Fruit fly (Drosophila melanogaster): Measurements from ENCODE around the gene Ass.

Ass gene

DNA sequence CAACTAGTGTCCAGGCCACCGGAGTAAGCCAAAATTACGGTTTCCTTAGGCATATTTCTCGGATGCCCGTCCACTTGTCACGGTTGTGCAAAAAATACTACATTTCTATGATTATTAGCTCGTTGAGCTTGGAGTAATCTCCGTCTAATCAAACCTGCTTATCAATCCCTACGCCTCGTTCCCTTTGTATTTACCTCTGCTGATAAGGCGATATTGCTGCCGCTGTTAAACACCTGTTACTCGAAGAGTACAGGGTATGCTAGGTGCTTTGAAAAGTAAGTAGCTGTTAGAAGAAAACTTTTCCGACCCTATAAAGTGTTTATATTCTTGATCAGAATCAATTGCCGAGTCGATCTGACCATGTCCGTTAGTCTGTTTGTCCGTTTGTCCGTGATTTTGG lies at the start of gene Ass:
Gene Ass (minus strand): TSS at position 101 of the 400 bp plus-strand sequence.
- TF ChIP-seq cic (GFP tag; optimal IDR thresholded peaks at IDR 0.05): peak; percentile 34
- TF ChIP-seq CG5204 (GFP tag; optimal IDR thresholded peaks at IDR 0.05): no peak

DNA sequence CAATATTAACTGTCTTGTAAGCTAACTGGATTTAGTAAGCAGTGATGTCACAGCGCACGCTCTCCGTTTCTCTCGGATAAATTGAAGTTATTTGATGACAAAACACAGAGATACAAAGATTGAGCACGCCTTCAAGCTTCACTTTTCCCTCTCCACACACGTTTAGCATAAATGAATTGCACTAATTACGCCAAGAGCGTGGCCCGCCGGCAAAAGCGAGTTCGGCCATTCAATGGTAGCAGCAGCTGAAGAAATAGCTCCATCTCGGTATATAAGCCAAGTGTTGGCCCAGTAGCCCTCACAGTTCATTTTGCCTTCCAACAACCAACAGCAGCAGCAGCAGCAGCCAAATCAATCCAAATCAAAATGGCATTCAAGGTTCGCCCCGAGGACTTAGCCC lies 48.2 kb upstream of the Ass start, which contains the start of gene Ccp84Ad:
Gene Ccp84Ad (plus strand): TSS at position 301 of the 400 bp plus-strand sequence.
- no peak for TF ChIP-seq CG11617 (GFP tag; optimal IDR thresholded peaks at IDR 0.05)
- no peak for TF ChIP-seq CG33017 (tag; optimal IDR thresholded peaks at IDR 0.05)
- TF ChIP-seq CG1620 (GFP tag; optimal IDR thresholded peaks at IDR 0.05): no peak
- TF ChIP-seq Clk (GFP tag; optimal IDR thresholded peaks at IDR 0.05): no peak
- TF ChIP-seq CG7101 (tag; optimal IDR thresholded peaks at IDR 0.05): no peak
- TF ChIP-seq pad (GFP tag; optimal IDR thresholded peaks at IDR 0.05): no peak
- no peak for TF ChIP-seq cic (GFP tag; optimal IDR thresholded peaks at IDR 0.05)

DNA sequence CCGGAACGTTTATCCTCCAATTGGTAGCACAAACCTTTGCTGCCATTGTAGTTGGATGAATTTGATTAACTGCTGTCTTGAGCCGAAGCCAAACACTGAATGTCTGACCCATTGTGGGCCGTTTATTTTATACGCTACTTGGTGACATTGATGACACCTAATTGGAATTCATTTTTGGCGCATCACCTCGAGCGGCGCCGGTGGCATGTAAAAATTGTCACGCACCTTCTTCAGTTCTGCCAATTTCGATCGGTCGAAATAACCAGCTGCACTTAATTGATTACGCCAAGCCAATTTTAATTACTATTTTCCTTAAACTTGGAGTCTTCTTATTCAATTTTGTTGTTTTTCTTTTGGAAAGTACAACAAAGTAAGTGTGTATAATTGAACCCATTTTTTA lies 47.4 kb upstream of the Ass start, which contains the start of gene Ccp84Ae:
Gene Ccp84Ae (minus strand): TSS at position 101 of the 400 bp plus-strand sequence.
- TF ChIP-seq kay (GFP tag; ENCODE audit: borderline replicate concordance) (no peak), CG1620 (GFP tag; optimal IDR thresholded peaks at IDR 0.05) (no peak), tj (GFP tag; optimal IDR thresholded peaks at IDR 0.05) (no peak), cic (GFP tag; optimal IDR thresholded peaks at IDR 0.05) (no peak), CG33017 (tag; optimal IDR thresholded peaks at IDR 0.05) (no peak), CG7045 (GFP tag; optimal IDR thresholded peaks at IDR 0.05) (no peak), CG12768 (GFP tag; optimal IDR thresholded peaks at IDR 0.05) (no peak), ovo (GFP tag; optimal IDR thresholded peaks at IDR 0.05) (no peak), Mnt (GFP tag; optimal IDR thresholded peaks at IDR 0.05) (no peak), toe (GFP tag; optimal IDR thresholded peaks at IDR 0.05) (no peak), cnc (optimal IDR thresholded peaks at IDR 0.05) (no peak), Clk (GFP tag; optimal IDR thresholded peaks at IDR 0.05) (no peak), CG11617 (GFP tag; optimal IDR thresholded peaks at IDR 0.05) (no peak), CG5204 (GFP tag; optimal IDR thresholded peaks at IDR 0.05) (no peak), Hr96 (GFP tag; optimal IDR thresholded peaks at IDR 0.05) (no peak), Crg-1 (GFP tag; optimal IDR thresholded peaks at IDR 0.05) (no peak), CG7101 (tag; optimal IDR thresholded peaks at IDR 0.05) (no peak)

DNA sequence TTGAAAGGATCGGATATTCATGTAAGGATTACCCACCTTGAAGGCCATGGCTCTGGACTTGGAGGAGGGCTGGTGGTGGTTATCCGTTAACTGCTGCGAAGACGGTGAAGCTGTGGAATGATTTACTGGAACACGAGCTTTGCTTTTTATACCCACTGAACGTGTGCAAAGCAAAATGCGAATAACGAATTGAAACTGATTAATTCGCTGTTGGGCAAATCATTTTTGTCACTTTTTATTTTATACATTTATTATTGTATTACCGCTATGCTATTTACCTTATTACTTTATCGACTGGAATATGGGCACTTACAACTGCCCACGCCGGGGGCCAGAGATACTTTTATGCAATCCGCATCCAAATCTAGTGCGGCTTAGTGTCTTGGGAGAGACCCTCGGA lies 45.9 kb upstream of the Ass start, which contains the start of gene Ccp84Af:
Gene Ccp84Af (minus strand): TSS at position 101 of the 400 bp plus-strand sequence.
- TF ChIP-seq cnc (optimal IDR thresholded peaks at IDR 0.05): no peak
- TF ChIP-seq Mnt (GFP tag; optimal IDR thresholded peaks at IDR 0.05): no peak
- no peak for TF ChIP-seq Clk (GFP tag; optimal IDR thresholded peaks at IDR 0.05)
- TF ChIP-seq CG33017 (tag; optimal IDR thresholded peaks at IDR 0.05): no peak
- TF ChIP-seq CG1620 (GFP tag; optimal IDR thresholded peaks at IDR 0.05): no peak
- TF ChIP-seq tj (GFP tag; optimal IDR thresholded peaks at IDR 0.05): no peak
- no peak for TF ChIP-seq ovo (GFP tag; optimal IDR thresholded peaks at IDR 0.05)
- no peak for TF ChIP-seq pad (GFP tag; optimal IDR thresholded peaks at IDR 0.05)
- TF ChIP-seq CG7045 (GFP tag; optimal IDR thresholded peaks at IDR 0.05): no peak
- no peak for TF ChIP-seq CG14711 (tag; optimal IDR thresholded peaks at IDR 0.05)
- TF ChIP-seq Crg-1 (GFP tag; optimal IDR thresholded peaks at IDR 0.05): no peak

DNA sequence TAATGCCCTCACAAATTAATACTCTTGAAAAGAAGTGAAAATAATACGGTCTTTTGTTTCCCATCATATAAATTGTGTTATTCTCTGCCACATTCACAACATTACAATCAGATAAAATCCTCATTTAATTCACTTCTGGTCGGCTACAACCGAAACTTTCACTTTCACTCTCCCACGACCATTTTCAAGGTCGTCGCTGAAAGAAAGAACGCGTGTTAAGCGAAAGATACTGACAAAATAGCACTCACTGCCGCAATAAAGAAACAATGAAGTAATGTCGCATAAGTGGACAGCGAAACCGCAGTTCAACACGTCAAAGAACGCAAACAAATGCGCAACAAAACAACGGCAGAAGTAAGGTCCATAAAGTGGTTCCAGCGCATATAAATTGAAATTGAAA lies 43.9 kb upstream of the Ass start:
- no peak for TF ChIP-seq CG11617 (GFP tag; optimal IDR thresholded peaks at IDR 0.05)
- no peak for TF ChIP-seq CG33017 (tag; optimal IDR thresholded peaks at IDR 0.05)
- TF ChIP-seq CG5204 (GFP tag; optimal IDR thresholded peaks at IDR 0.05): no peak
- TF ChIP-seq CG14711 (tag; optimal IDR thresholded peaks at IDR 0.05): no peak
- no peak for TF ChIP-seq Clk (GFP tag; optimal IDR thresholded peaks at IDR 0.05)

DNA sequence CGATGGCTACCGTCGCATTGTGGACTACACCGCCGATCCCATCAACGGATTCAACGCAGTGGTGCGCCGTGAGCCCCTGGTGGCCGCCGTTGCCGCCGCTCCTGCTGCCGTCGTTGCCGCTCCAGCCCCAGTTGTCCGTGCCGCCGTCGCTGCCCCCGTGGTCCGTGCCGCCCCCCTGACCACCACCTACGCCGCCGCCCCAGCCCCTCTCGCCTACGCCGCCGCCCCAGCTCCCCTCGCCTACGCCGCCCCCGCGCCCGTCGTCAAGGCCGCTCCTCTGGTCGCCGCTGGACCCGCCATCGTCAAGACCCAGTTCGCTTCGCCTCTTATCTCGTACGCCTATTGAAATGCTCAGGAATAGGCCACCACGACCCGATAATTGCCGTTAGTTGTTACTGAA lies 43.0 kb upstream of the Ass start:
- no peak for TF ChIP-seq CG14711 (tag; optimal IDR thresholded peaks at IDR 0.05)
- no peak for TF ChIP-seq bab1 (GFP tag; optimal IDR thresholded peaks at IDR 0.05)
- TF ChIP-seq CG11617 (GFP tag; optimal IDR thresholded peaks at IDR 0.05): no peak
- no peak for TF ChIP-seq CG1620 (GFP tag; optimal IDR thresholded peaks at IDR 0.05)
- no peak for TF ChIP-seq toe (GFP tag; optimal IDR thresholded peaks at IDR 0.05)

DNA sequence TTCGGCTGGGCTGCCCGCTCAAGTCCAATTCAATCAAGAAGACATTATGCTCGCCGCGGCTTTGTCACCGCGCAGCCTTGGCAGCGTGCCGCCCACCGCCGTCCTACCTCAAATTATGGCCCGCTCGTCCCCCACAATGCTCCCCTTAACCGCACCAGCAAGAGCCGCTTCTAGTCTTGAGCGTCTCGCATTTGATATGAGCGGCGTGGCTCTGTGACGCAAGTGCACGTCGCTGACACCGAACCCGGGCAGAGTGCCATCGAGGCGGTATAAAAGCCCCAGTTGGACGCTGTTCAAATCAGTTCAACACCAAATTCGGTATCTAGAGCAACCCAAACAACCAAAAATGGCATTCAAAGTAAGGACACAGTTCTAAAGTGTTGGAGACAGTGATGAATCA lies 42.2 kb upstream of the Ass start, which contains the start of gene Ccp84Ag:
Gene Ccp84Ag (plus strand): TSS at position 301 of the 400 bp plus-strand sequence.
- no peak for TF ChIP-seq Crg-1 (GFP tag; optimal IDR thresholded peaks at IDR 0.05)
- TF ChIP-seq cnc (optimal IDR thresholded peaks at IDR 0.05): no peak
- TF ChIP-seq Mnt (GFP tag; optimal IDR thresholded peaks at IDR 0.05): no peak
- no peak for TF ChIP-seq CG5204 (GFP tag; optimal IDR thresholded peaks at IDR 0.05)

DNA sequence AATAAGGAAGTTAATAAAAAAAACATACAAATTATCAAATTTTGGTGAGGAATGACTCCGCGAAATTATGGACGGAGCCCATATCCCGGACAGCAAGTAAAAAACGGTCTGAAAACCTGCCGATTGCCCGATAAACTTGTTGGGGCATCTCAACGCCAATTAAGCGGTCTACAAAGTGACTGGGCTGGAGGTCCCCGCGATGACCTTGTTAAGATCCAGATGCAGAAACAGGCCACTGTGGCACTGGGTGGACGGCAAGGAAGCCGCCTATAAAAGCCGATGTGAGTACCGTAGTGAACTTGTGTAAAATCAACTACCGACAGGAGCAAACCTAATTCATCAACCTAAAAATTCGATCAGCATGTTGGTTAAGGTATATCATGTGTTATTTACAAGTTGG lies 39.9 kb upstream of the Ass start, which contains the start of gene Edg84A:
Gene Edg84A (plus strand): TSS at position 301 of the 400 bp plus-strand sequence.
- TF ChIP-seq CG11617 (GFP tag; optimal IDR thresholded peaks at IDR 0.05) (no peak), Mnt (GFP tag; optimal IDR thresholded peaks at IDR 0.05) (no peak), Crg-1 (GFP tag; optimal IDR thresholded peaks at IDR 0.05) (no peak), CG33017 (tag; optimal IDR thresholded peaks at IDR 0.05) (no peak), toe (GFP tag; optimal IDR thresholded peaks at IDR 0.05) (no peak), CG7045 (GFP tag; optimal IDR thresholded peaks at IDR 0.05) (no peak), ovo (GFP tag; optimal IDR thresholded peaks at IDR 0.05) (no peak), CG5204 (GFP tag; optimal IDR thresholded peaks at IDR 0.05) (no peak), CG12768 (GFP tag; optimal IDR thresholded peaks at IDR 0.05) (no peak), Clk (GFP tag; optimal IDR thresholded peaks at IDR 0.05) (no peak), Hr96 (GFP tag; optimal IDR thresholded peaks at IDR 0.05) (no peak)
